Worm (Caenorhabditis elegans) whole organism, late embryonic: Measurements from ENCODE around the gene Y37H2A.1.

Source experiments
- F13H6.1 ChIP-seq: sonication (generic microtip); optimal IDR thresholded peaks from 2 replicates; lab custom pipeline; 2016; ENCODE audit warnings: missing genetic modification characterization, missing compliant biosample characterization
- K02D7.2 ChIP-seq: sonication (generic microtip); optimal IDR thresholded peaks from 2 replicates; lab custom pipeline; 2017; ENCODE audit warnings: mild to moderate bottlenecking, missing genetic modification characterization, missing compliant biosample characterization
- K09A11.1 ChIP-seq: sonication (generic microtip); optimal IDR thresholded peaks from 2 replicates; lab custom pipeline; 2017; ENCODE audit warnings: antibody characterized with exemption, mild to moderate bottlenecking, missing genetic modification characterization, missing compliant biosample characterization; ENCODE audit not compliant: insufficient read depth
- Y22D7AL.16 ChIP-seq: sonication (generic microtip); optimal IDR thresholded peaks from 2 replicates; lab custom pipeline; 2016; ENCODE audit warnings: missing genetic modification characterization, missing compliant biosample characterization
- ama-1 ChIP-seq: fragments of 150-350 bp; optimal IDR thresholded peaks from 2 replicates; lab custom pipeline; 2014
- ceh-18 ChIP-seq: sonication (generic microtip); optimal IDR thresholded peaks from 2 replicates; lab custom pipeline; 2016; ENCODE audit warnings: missing genetic modification characterization, missing compliant biosample characterization
- ceh-2 ChIP-seq: sonication (generic microtip); optimal IDR thresholded peaks from 2 replicates; lab custom pipeline; 2016; ENCODE audit warnings: missing genotype, missing genetic modification characterization, missing compliant biosample characterization
- ceh-24 ChIP-seq: sonication (generic microtip); optimal IDR thresholded peaks from 2 replicates; lab custom pipeline; 2016; ENCODE audit warnings: mild to moderate bottlenecking, missing genetic modification characterization, missing compliant biosample characterization
- ceh-30 ChIP-seq: fragments of 150-350 bp; optimal IDR thresholded peaks from 2 replicates; lab custom pipeline; 2014; ENCODE audit warnings: missing biosample characterization, missing genetic modification characterization
- ceh-31 ChIP-seq: sonication (generic microtip); optimal IDR thresholded peaks from 2 replicates; lab custom pipeline; 2016; ENCODE audit warnings: missing genetic modification characterization, missing compliant biosample characterization
- ceh-48 ChIP-seq: sonication (generic microtip); optimal IDR thresholded peaks from 2 replicates; lab custom pipeline; 2016; ENCODE audit warnings: missing genetic modification characterization, inconsistent platforms, missing compliant biosample characterization
- ceh-6 ChIP-seq: fragments of 200-800 bp; sonication (Bioruptor generic); optimal IDR thresholded peaks from 2 replicates; lab custom pipeline; 2018; ENCODE audit warnings: mild to moderate bottlenecking, missing genetic modification characterization, missing compliant biosample characterization
- dmd-4 ChIP-seq: sonication (generic microtip); optimal IDR thresholded peaks from 2 replicates; lab custom pipeline; 2016; ENCODE audit warnings: borderline replicate concordance, missing genetic modification characterization, missing compliant biosample characterization
- elt-4 ChIP-seq: sonication (generic microtip); optimal IDR thresholded peaks from 2 replicates; lab custom pipeline; 2016; ENCODE audit warnings: missing genetic modification characterization, missing compliant biosample characterization
- ets-4 ChIP-seq: sonication (generic microtip); optimal IDR thresholded peaks from 2 replicates; lab custom pipeline; 2016; ENCODE audit warnings: missing genetic modification characterization, missing compliant biosample characterization
- eyg-1 ChIP-seq: sonication (generic microtip); optimal IDR thresholded peaks from 2 replicates; lab custom pipeline; 2016; ENCODE audit warnings: missing genotype, missing genetic modification characterization, missing compliant biosample characterization
- fkh-10 ChIP-seq: fragments of 150-350 bp; optimal IDR thresholded peaks from 2 replicates; lab custom pipeline; 2014; ENCODE audit warnings: missing biosample characterization, missing genetic modification reagents, missing genetic modification characterization
- hlh-15 ChIP-seq: sonication (generic microtip); optimal IDR thresholded peaks from 2 replicates; lab custom pipeline; 2016; ENCODE audit warnings: missing genetic modification characterization, missing compliant biosample characterization
- hlh-30 ChIP-seq: sonication (generic microtip); optimal IDR thresholded peaks from 2 replicates; lab custom pipeline; 2017; ENCODE audit warnings: antibody characterized with exemption, missing genetic modification characterization, missing compliant biosample characterization; ENCODE audit not compliant: insufficient read depth
- hlh-6 ChIP-seq: sonication (generic microtip); optimal IDR thresholded peaks from 2 replicates; lab custom pipeline; 2016; ENCODE audit warnings: missing genotype, missing genetic modification characterization, missing compliant biosample characterization
- hlh-8 ChIP-seq: sonication (generic microtip); optimal IDR thresholded peaks from 2 replicates; lab custom pipeline; 2016; ENCODE audit warnings: missing genotype, missing genetic modification characterization, missing compliant biosample characterization
- lin-11 ChIP-seq: fragments of 200-800 bp; sonication (Bioruptor generic); optimal IDR thresholded peaks from 2 replicates; lab custom pipeline; 2018; ENCODE audit warnings: mild to moderate bottlenecking, missing genetic modification characterization, missing compliant biosample characterization
- madf-2 ChIP-seq: sonication (generic microtip); optimal IDR thresholded peaks from 2 replicates; lab custom pipeline; 2017; ENCODE audit warnings: missing genetic modification characterization, missing compliant biosample characterization
- nhr-11 ChIP-seq: fragments of 150-350 bp; optimal IDR thresholded peaks from 2 replicates; lab custom pipeline; 2014; ENCODE audit warnings: missing biosample characterization, missing genetic modification characterization
- npax-4 ChIP-seq: sonication (generic microtip); optimal IDR thresholded peaks from 2 replicates; lab custom pipeline; 2016; ENCODE audit warnings: missing genetic modification characterization, missing compliant biosample characterization
- odd-2 ChIP-seq: sonication (generic microtip); optimal IDR thresholded peaks from 2 replicates; lab custom pipeline; 2017; ENCODE audit warnings: antibody characterized with exemption, mild to moderate bottlenecking, missing genetic modification characterization, missing compliant biosample characterization
- pag-3 ChIP-seq: sonication (generic microtip); optimal IDR thresholded peaks from 2 replicates; lab custom pipeline; 2016; ENCODE audit warnings: missing compliant biosample characterization, missing genetic modification characterization, borderline replicate concordance
- pat-9 ChIP-seq: fragments of 200-800 bp; sonication (Bioruptor generic); optimal IDR thresholded peaks from 2 replicates; lab custom pipeline; 2018; ENCODE audit warnings: mild to moderate bottlenecking, missing genetic modification characterization, moderate library complexity, missing compliant biosample characterization
- pha-2 ChIP-seq: sonication (generic microtip); optimal IDR thresholded peaks from 2 replicates; lab custom pipeline; 2017; ENCODE audit warnings: mild to moderate bottlenecking, missing genetic modification characterization, missing compliant biosample characterization
- sdc-2 ChIP-seq: sonication (generic microtip); optimal IDR thresholded peaks from 2 replicates; lab custom pipeline; 2016; ENCODE audit warnings: missing genotype, missing genetic modification characterization, missing compliant biosample characterization
- sox-2 ChIP-seq: fragments of 200-800 bp; sonication (Bioruptor generic); IDR thresholded peaks from 2 replicates; pipeline ENCODE4 v1.3.6; 2022; ENCODE audit warnings: missing genetic modification reagents, missing genetic modification characterization, missing compliant biosample characterization
- sox-4 ChIP-seq: sonication (generic microtip); optimal IDR thresholded peaks from 2 replicates; lab custom pipeline; 2017; ENCODE audit warnings: mild to moderate bottlenecking, missing genetic modification characterization, inconsistent platforms, missing compliant biosample characterization
- tbx-2 ChIP-seq: sonication (generic microtip); optimal IDR thresholded peaks from 2 replicates; lab custom pipeline; 2016; ENCODE audit warnings: missing genetic modification characterization, missing compliant biosample characterization
- tbx-7 ChIP-seq: sonication (generic microtip); optimal IDR thresholded peaks from 2 replicates; lab custom pipeline; 2016; ENCODE audit warnings: missing genotype, missing genetic modification characterization, missing compliant biosample characterization
- ttx-3 ChIP-seq: sonication (generic microtip); optimal IDR thresholded peaks from 2 replicates; lab custom pipeline; 2016; ENCODE audit warnings: missing genetic modification reagents, missing genetic modification characterization, missing compliant biosample characterization
- unc-42 ChIP-seq: sonication (generic microtip); optimal IDR thresholded peaks from 2 replicates; lab custom pipeline; 2016; ENCODE audit warnings: missing genotype, missing genetic modification characterization, missing compliant biosample characterization
- unc-55 ChIP-seq: sonication (generic microtip); optimal IDR thresholded peaks from 2 replicates; lab custom pipeline; 2017; ENCODE audit warnings: missing biosample characterization, missing genetic modification reagents, missing genetic modification characterization
- ztf-16 ChIP-seq: sonication (generic microtip); optimal IDR thresholded peaks from 2 replicates; lab custom pipeline; 2017; ENCODE audit warnings: missing genetic modification characterization, missing compliant biosample characterization

Y37H2A.1 gene

ce11 chrV:18123639-18124038 is 15.6 kb downstream of the Y37H2A.1 start, which contains the start of gene fbxa-107 (continued):
- TF ChIP-seq npax-4 (tag; lab: Kevin White, UChicago): no peak
- TF ChIP-seq ets-4 (tag; lab: Kevin White, UChicago): no peak

ce11 chrV:18125075-18125474 is 17.0 kb downstream of the Y37H2A.1 start, which contains the start of gene fbxa-210:
Gene fbxa-210, plus strand, starts transcription at chrV:18125375.
- no peak for TF ChIP-seq sox-2 (GFP tag; lab: Robert Waterston, UW)
- no peak for TF ChIP-seq ceh-24 (tag; lab: Kevin White, UChicago)
- TF ChIP-seq K09A11.1: no peak
- TF ChIP-seq tbx-7 (tag; lab: Kevin White, UChicago): no peak
- TF ChIP-seq ceh-6 (GFP tag; lab: Kevin White, UChicago): no peak
- no peak for TF ChIP-seq Y22D7AL.16 (tag; lab: Kevin White, UChicago)
- no peak for TF ChIP-seq unc-42 (tag; lab: Kevin White, UChicago)
- no peak for TF ChIP-seq ets-4 (tag; lab: Kevin White, UChicago)
- no peak for TF ChIP-seq fkh-10
- no peak for TF ChIP-seq ama-1
- no peak for TF ChIP-seq hlh-30 (tag; lab: Kevin White, UChicago)
- TF ChIP-seq elt-4 (tag; lab: Kevin White, UChicago): no peak
- TF ChIP-seq odd-2 (tag; lab: Kevin White, UChicago): no peak
- no peak for TF ChIP-seq ceh-48 (tag; lab: Kevin White, UChicago)

- no peak for TF ChIP-seq K02D7.2
- no peak for TF ChIP-seq pha-2 (tag; lab: Kevin White, UChicago)
- TF ChIP-seq ttx-3: no peak
- no peak for TF ChIP-seq ceh-2
- no peak for TF ChIP-seq sox-4 (tag; lab: Kevin White, UChicago)
- no peak for TF ChIP-seq eyg-1 (tag; lab: Kevin White, UChicago)
- TF ChIP-seq tbx-2 (tag; lab: Kevin White, UChicago): no peak
- TF ChIP-seq dmd-4: no peak
- no peak for TF ChIP-seq F13H6.1 (tag; lab: Kevin White, UChicago)
- no peak for TF ChIP-seq ztf-16 (tag; lab: Kevin White, UChicago)
- TF ChIP-seq unc-55 (GFP tag; lab: Kevin White, UChicago): no peak
- TF ChIP-seq nhr-11: no peak
- TF ChIP-seq pat-9 (tag; lab: Kevin White, UChicago): no peak
- no peak for TF ChIP-seq elt-4 (tag; lab: Kevin White, UChicago)
- TF ChIP-seq npax-4 (tag; lab: Kevin White, UChicago): no peak
- TF ChIP-seq sdc-2 (tag; lab: Kevin White, UChicago): no peak
- TF ChIP-seq K09A11.1: no peak
- TF ChIP-seq, all 69 proteins: peak for 0
Measured at ce11 chrV:18127192-18127591, 19.1 kb downstream of the Y37H2A.1 start, which contains the start of gene fbxa-211. Gene fbxa-211, plus strand, starts transcription at chrV:18127519.

- no peak for TF ChIP-seq ztf-16 (tag; lab: Kevin White, UChicago)
- TF ChIP-seq madf-2: no peak
- no peak for TF ChIP-seq ceh-31 (tag; lab: Kevin White, UChicago)
- no peak for TF ChIP-seq elt-4 (tag; lab: Kevin White, UChicago)
- no peak for TF ChIP-seq lin-11 (tag; lab: Kevin White, UChicago)
- TF ChIP-seq pag-3 (tag; lab: Kevin White, UChicago): no peak
- no peak for TF ChIP-seq hlh-15 (tag; lab: Kevin White, UChicago)
- no peak for TF ChIP-seq K09A11.1
- TF ChIP-seq ceh-30 (tag; lab: Kevin White, UChicago): no peak
- TF ChIP-seq fkh-10: no peak
- TF ChIP-seq unc-42 (tag; lab: Kevin White, UChicago): no peak
- no peak for TF ChIP-seq ceh-24 (tag; lab: Kevin White, UChicago)
- no peak for TF ChIP-seq hlh-6 (tag; lab: Kevin White, UChicago)
- no peak for TF ChIP-seq eyg-1 (tag; lab: Kevin White, UChicago)
- no peak for TF ChIP-seq ttx-3
- no peak for TF ChIP-seq hlh-8 (tag; lab: Kevin White, UChicago)
- no peak for TF ChIP-seq ceh-18 (tag; lab: Kevin White, UChicago)
- TF ChIP-seq sox-2 (GFP tag; lab: Robert Waterston, UW): no peak
Measured at ce11 chrV:18128545-18128944, 20.5 kb downstream of the Y37H2A.1 start.
